Worm (Caenorhabditis elegans): ENCODE results near the gene Y43F8C.23.

DNA sequence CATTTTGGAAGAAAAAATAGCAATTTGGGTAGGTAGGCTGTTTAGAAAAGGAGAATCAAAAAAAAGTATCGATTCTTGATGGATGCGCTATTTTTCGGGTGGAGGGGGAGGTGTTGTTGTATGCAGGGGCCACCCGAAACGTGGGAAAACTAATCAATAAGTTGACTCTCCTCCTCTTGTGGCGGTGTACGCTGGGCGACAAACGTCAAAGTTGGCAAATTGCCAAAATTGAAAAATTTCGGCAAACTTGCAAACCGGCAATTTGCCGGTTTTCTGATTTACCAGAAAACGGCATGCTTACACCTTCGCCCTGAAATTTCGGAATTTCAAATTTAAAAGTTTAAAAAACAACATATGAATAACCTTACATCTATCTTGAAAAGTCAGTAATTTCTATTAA lies 29.5 kb upstream of the Y43F8C.23 start, which contains the start of gene W04E12.2:
- TF ChIP-seq ceh-36 (tag; optimal IDR thresholded peaks at IDR 0.05) = no peak
- no peak for TF ChIP-seq ama-1 (optimal IDR thresholded peaks at IDR 0.05)
- TF ChIP-seq hmg-4 (GFP tag; optimal IDR thresholded peaks at IDR 0.05) = no peak
- no peak for TF ChIP-seq B0310.2 (tag; optimal IDR thresholded peaks at IDR 0.05)

Measured in whole organism, early embryonic.